Fruit fly (Drosophila melanogaster) whole organism, embryonic: ENCODE measurements around the gene Tsen2.

Experiments
- Awh ChIP-seq: fragments of 200-800 bp; sonication (Bioruptor generic); IDR thresholded peaks from 2 replicates; pipeline ENCODE4, ENCODE4 v1.3.6; 2022; ENCODE audit warnings: missing biosample characterization, missing genetic modification characterization
- CG10979 ChIP-seq: fragments of 200-800 bp; sonication (Bioruptor generic); optimal IDR thresholded peaks from 2 replicates; lab custom pipeline; 2018; ENCODE audit warnings: missing biosample characterization, mild to moderate bottlenecking, missing genetic modification characterization, moderate library complexity
- CG13624 ChIP-seq: fragments of 200-800 bp; sonication (Bioruptor generic); optimal IDR thresholded peaks from 2 replicates; lab custom pipeline; 2016; ENCODE audit warnings: missing biosample characterization, missing genetic modification characterization
- CG13894 ChIP-seq: fragments of 200-800 bp; sonication (Bioruptor generic); optimal IDR thresholded peaks from 3 replicates; lab custom pipeline; 2018; ENCODE audit warnings: missing biosample characterization, mild to moderate bottlenecking, missing genetic modification characterization, moderate library complexity
- CG15073 ChIP-seq: fragments of 200-800 bp; sonication (Bioruptor generic); optimal IDR thresholded peaks from 2 replicates; lab custom pipeline; 2016; ENCODE audit warnings: missing biosample characterization, missing genetic modification characterization
- CG17568 ChIP-seq: fragments of 200-800 bp; sonication (Bioruptor generic); optimal IDR thresholded peaks from 2 replicates; lab custom pipeline; 2018; ENCODE audit warnings: missing biosample characterization, mild to moderate bottlenecking, missing genetic modification characterization, moderate library complexity
- CG2889 ChIP-seq: fragments of 200-800 bp; sonication (Bioruptor generic); IDR thresholded peaks from 3 replicates; pipeline ENCODE4 v1.3.6; 2022; ENCODE audit warnings: missing biosample characterization, missing genetic modification characterization
- CG34376 ChIP-seq: fragments of 200-800 bp; sonication (Bioruptor generic); optimal IDR thresholded peaks from 2 replicates; lab custom pipeline; 2018; ENCODE audit warnings: missing biosample characterization, mild to moderate bottlenecking, missing genetic modification characterization
- CG5180 ChIP-seq: fragments of 200-800 bp; sonication (Bioruptor generic); optimal IDR thresholded peaks from 3 replicates; lab custom pipeline; 2017; ENCODE audit warnings: missing biosample characterization, missing genetic modification characterization, mild to moderate bottlenecking, moderate library complexity, missing genetic modification reagents
- CG6175 ChIP-seq: fragments of 200-800 bp; sonication (Bioruptor generic); IDR thresholded peaks from 3 replicates; pipeline ENCODE4 v1.3.6; 2022; ENCODE audit warnings: missing biosample characterization, missing genetic modification characterization
- CG7786 ChIP-seq: fragments of 200-800 bp; sonication (Bioruptor generic); optimal IDR thresholded peaks from 2 replicates; lab custom pipeline; 2016; ENCODE audit warnings: missing biosample characterization, missing genetic modification characterization
- CG7839 ChIP-seq: fragments of 200-800 bp; sonication (Bioruptor generic); optimal IDR thresholded peaks from 3 replicates; lab custom pipeline; 2018; ENCODE audit warnings: missing biosample characterization, mild to moderate bottlenecking, missing genetic modification characterization, moderate library complexity
- CG7987 ChIP-seq: fragments of 200-800 bp; sonication (Bioruptor generic); optimal IDR thresholded peaks from 2 replicates; lab custom pipeline; 2018; ENCODE audit warnings: missing biosample characterization, mild to moderate bottlenecking, missing genetic modification characterization, moderate library complexity
- CG8359 ChIP-seq: fragments of 200-800 bp; sonication (Bioruptor generic); optimal IDR thresholded peaks from 2 replicates; lab custom pipeline; 2017; ENCODE audit warnings: missing biosample characterization, mild to moderate bottlenecking, missing genetic modification characterization, borderline replicate concordance
- CG8388 ChIP-seq: fragments of 200-800 bp; sonication (Bioruptor generic); optimal IDR thresholded peaks from 2 replicates; lab custom pipeline; 2019; ENCODE audit warnings: missing biosample characterization, mild to moderate bottlenecking, missing genetic modification characterization, moderate library complexity
- CG8944 ChIP-seq: fragments of 200-800 bp; sonication (Bioruptor generic); optimal IDR thresholded peaks from 3 replicates; lab custom pipeline; 2016; ENCODE audit warnings: missing biosample characterization, missing genetic modification characterization
- Fer1 ChIP-seq: fragments of 200-800 bp; sonication (Bioruptor generic); optimal IDR thresholded peaks from 2 replicates; lab custom pipeline; 2017; ENCODE audit warnings: missing biosample characterization, mild to moderate bottlenecking, missing genetic modification characterization
- Fer3 ChIP-seq: fragments of 200-800 bp; sonication (Bioruptor generic); optimal IDR thresholded peaks from 2 replicates; lab custom pipeline; 2018; ENCODE audit warnings: missing biosample characterization, mild to moderate bottlenecking, missing genetic modification characterization, moderate library complexity
- Hmx ChIP-seq: fragments of 200-800 bp; sonication (Bioruptor generic); optimal IDR thresholded peaks from 2 replicates; lab custom pipeline; 2016; ENCODE audit warnings: missing biosample characterization, missing genetic modification characterization
- Mes4 ChIP-seq: fragments of 200-800 bp; sonication (Bioruptor generic); optimal IDR thresholded peaks from 2 replicates; lab custom pipeline; 2016; ENCODE audit warnings: missing biosample characterization, missing genetic modification characterization
- NFAT ChIP-seq: fragments of 200-800 bp; sonication (Bioruptor generic); IDR thresholded peaks from 2 replicates; pipeline ENCODE4 v1.3.6; 2022; ENCODE audit warnings: missing biosample characterization, missing genetic modification characterization
- NK7.1 ChIP-seq: fragments of 200-800 bp; sonication (Bioruptor generic); optimal IDR thresholded peaks from 3 replicates; lab custom pipeline; 2016; ENCODE audit warnings: missing biosample characterization, missing genetic modification characterization
- Rfx ChIP-seq: fragments of 200-800 bp; sonication (Bioruptor generic); IDR thresholded peaks from 2 replicates; pipeline ENCODE4 v1.3.6; 2022; ENCODE audit warnings: missing biosample characterization, missing genetic modification characterization
- Rx ChIP-seq: fragments of 200-800 bp; sonication (Bioruptor generic); IDR thresholded peaks from 2 replicates; pipeline ENCODE4 v1.3.6; 2022; ENCODE audit warnings: missing biosample characterization, missing genetic modification characterization
- Spps ChIP-seq: fragments of 200-800 bp; sonication (Bioruptor generic); optimal IDR thresholded peaks from 2 replicates; lab custom pipeline; 2018; ENCODE audit warnings: missing biosample characterization, mild to moderate bottlenecking, missing genetic modification characterization
- Trl ChIP-seq, 3 experiments: fragments of >200 bp in 2 of 3; fragments of 200-800 bp in 1 of 3; sonication (Bioruptor generic) in 1 of 3; optimal IDR thresholded peaks; 2 replicates in 1 of 3; 3 replicates in 2 of 3; lab custom pipeline; 2016 to 2017; ENCODE audit warnings: missing biosample characterization in 1 of 3, missing genetic modification characterization in 1 of 3
- ab ChIP-seq: fragments of 200-800 bp; sonication (Bioruptor generic); optimal IDR thresholded peaks from 2 replicates; lab custom pipeline; 2016; ENCODE audit warnings: missing biosample characterization, missing genetic modification characterization
- az2 ChIP-seq: fragments of 200-800 bp; sonication (Bioruptor generic); optimal IDR thresholded peaks from 3 replicates; lab custom pipeline; 2016; ENCODE audit warnings: missing biosample characterization, missing genetic modification characterization
- br ChIP-seq: fragments of >200 bp; optimal IDR thresholded peaks from 2 replicates; lab custom pipeline; 2017
- cato ChIP-seq: fragments of 200-800 bp; sonication (Bioruptor generic); optimal IDR thresholded peaks from 2 replicates; lab custom pipeline; 2016; ENCODE audit warnings: missing biosample characterization, missing genetic modification characterization, borderline replicate concordance
- caup ChIP-seq: fragments of 200-800 bp; sonication (Bioruptor generic); optimal IDR thresholded peaks from 3 replicates; lab custom pipeline; 2017; ENCODE audit warnings: missing biosample characterization, mild to moderate bottlenecking, missing genetic modification characterization, moderate library complexity; ENCODE audit not compliant: severe bottlenecking
- dm ChIP-seq: fragments of 200-800 bp; sonication (Bioruptor generic); optimal IDR thresholded peaks from 3 replicates; lab custom pipeline; 2016; ENCODE audit warnings: missing biosample characterization, missing genetic modification characterization
- fd64A ChIP-seq: fragments of 200-800 bp; sonication (Bioruptor generic); optimal IDR thresholded peaks from 3 replicates; lab custom pipeline; 2018; ENCODE audit warnings: missing biosample characterization, mild to moderate bottlenecking, missing genetic modification characterization
- fu2 ChIP-seq: fragments of 200-800 bp; sonication (Bioruptor generic); optimal IDR thresholded peaks from 2 replicates; lab custom pipeline; 2016; ENCODE audit warnings: missing biosample characterization, missing genetic modification characterization
- gce ChIP-seq: fragments of 200-800 bp; sonication (Bioruptor generic); IDR thresholded peaks from 3 replicates; pipeline ENCODE4 v1.3.6; 2022; ENCODE audit warnings: missing biosample characterization, missing genetic modification characterization
- gcm2 ChIP-seq: fragments of 200-800 bp; sonication (Bioruptor generic); optimal IDR thresholded peaks from 2 replicates; lab custom pipeline; 2016; ENCODE audit warnings: missing biosample characterization, missing genetic modification characterization
- gem ChIP-seq: fragments of 200-800 bp; sonication (Bioruptor generic); optimal IDR thresholded peaks from 2 replicates; lab custom pipeline; 2019; ENCODE audit warnings: missing biosample characterization, mild to moderate bottlenecking, missing genetic modification characterization, moderate library complexity
- ham ChIP-seq: fragments of 200-800 bp; sonication (Bioruptor generic); IDR thresholded peaks from 2 replicates; pipeline ENCODE4 v1.3.6; 2022; ENCODE audit warnings: missing biosample characterization, missing genetic modification characterization
- hth ChIP-seq: fragments of >200 bp; optimal IDR thresholded peaks from 2 replicates; lab custom pipeline; 2017; ENCODE audit warnings: inconsistent platforms
- klu ChIP-seq: fragments of 200-800 bp; sonication (Bioruptor generic); IDR thresholded peaks from 2 replicates; pipeline ENCODE4 v1.3.6; 2022; ENCODE audit warnings: missing biosample characterization, missing genetic modification characterization
- odd ChIP-seq: fragments of 200-800 bp; sonication (Bioruptor generic); optimal IDR thresholded peaks from 2 replicates; lab custom pipeline; 2017; ENCODE audit warnings: missing biosample characterization, mild to moderate bottlenecking, missing genetic modification characterization
- psq ChIP-seq: fragments of 200-800 bp; sonication (Bioruptor generic); optimal IDR thresholded peaks from 2 replicates; lab custom pipeline; 2017; ENCODE audit warnings: missing biosample characterization, missing genetic modification characterization
- sc ChIP-seq, 3 experiments: fragments of >200 bp in 2 of 3; fragments of 200-800 bp in 1 of 3; sonication (Bioruptor generic) in 1 of 3; optimal IDR thresholded peaks; 2 replicates in 2 of 3; 3 replicates in 1 of 3; lab custom pipeline; 2017; ENCODE audit warnings: mild to moderate bottlenecking in 1 of 3, missing biosample characterization in 1 of 3, missing genetic modification characterization in 1 of 3, missing genetic modification reagents in 1 of 3
- sens ChIP-seq: fragments of 200-800 bp; sonication (Bioruptor generic); peaks from one replicate; lab custom pipeline; 2016; ENCODE audit warnings: missing biosample characterization, missing genetic modification characterization
- slp2 ChIP-seq: fragments of 200-800 bp; sonication (Bioruptor generic); optimal IDR thresholded peaks from 2 replicates; lab custom pipeline; 2016; ENCODE audit warnings: missing biosample characterization, missing genetic modification characterization
- tin ChIP-seq: fragments of 200-800 bp; sonication (Bioruptor generic); optimal IDR thresholded peaks from 3 replicates; lab custom pipeline; 2016; ENCODE audit warnings: missing biosample characterization, missing genetic modification characterization
- tll ChIP-seq, 2 experiments: fragments of 200-800 bp in 1 of 2; fragments of >200 bp in 1 of 2; sonication (Bioruptor generic) in 1 of 2; optimal IDR thresholded peaks; 2 replicates each; lab custom pipeline; 2017 to 2019; ENCODE audit warnings: missing biosample characterization in 2 of 2, missing genetic modification characterization in 2 of 2, mild to moderate bottlenecking in 1 of 2, moderate library complexity in 1 of 2
- ttk ChIP-seq: fragments of 200-800 bp; sonication (Bioruptor generic); IDR thresholded peaks from 2 replicates; pipeline ENCODE4 v2.1.2; 2022; ENCODE audit warnings: missing biosample characterization, missing genetic modification characterization

Gene Tsen2

DNA sequence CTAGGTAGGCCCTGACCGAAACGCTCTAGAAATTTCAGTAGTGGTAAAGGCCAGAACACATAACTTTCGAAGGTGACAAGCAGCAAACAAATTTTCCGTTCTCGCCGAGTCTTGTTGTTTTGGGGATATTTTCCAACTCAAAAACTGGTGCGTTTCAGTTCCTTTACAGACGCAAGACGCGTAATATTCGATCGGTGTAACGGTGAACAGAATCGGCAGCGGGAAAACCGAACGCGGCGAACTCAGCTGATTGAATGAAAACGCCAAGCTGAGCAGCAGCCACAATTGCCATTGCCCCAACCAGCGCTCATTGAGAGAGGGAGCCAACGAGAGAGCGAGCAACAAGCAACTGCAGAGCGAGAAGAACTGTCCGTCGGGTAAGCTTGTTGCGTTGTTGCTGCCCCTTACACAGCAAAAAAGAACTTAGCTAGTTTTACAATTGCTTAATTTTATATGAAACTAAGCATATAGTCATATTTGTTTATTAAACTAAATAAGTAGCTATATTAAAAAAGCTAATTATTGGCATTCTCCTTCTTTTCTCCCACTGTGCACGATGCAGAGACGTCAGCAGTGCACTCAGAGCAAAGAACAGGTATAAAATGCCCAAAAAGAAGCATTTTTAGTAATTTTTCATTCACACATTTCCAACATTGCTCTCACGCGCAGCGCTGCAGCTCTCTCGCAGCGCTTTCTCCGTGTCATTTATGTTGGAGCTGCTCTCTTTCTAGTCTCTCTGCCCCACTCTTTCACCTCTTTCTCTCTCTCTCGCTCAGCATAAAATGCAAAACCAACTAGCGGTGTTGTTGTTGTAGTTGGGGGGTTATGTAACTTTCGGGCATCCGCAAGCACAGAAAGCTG, 13.5 kb upstream of the Tsen2 start, which contains the start of the genes Cyt-c-d and CG31808 (continued):
- peak; percentile 95 for TF ChIP-seq caup (GFP tag; lab: Kevin White, UChicago)
- TF ChIP-seq fd64A = peak; percentile 94
- TF ChIP-seq NFAT = peak; percentile 85
- peak; percentile 97 for TF ChIP-seq CG6175 (GFP tag; lab: Robert Waterston, UW)
- TF ChIP-seq CG5180 (GFP tag; lab: Kevin White, UChicago) = peak; percentile 91
- TF ChIP-seq gem (tag; lab: Kevin White, UChicago) = peak; percentile 99
- peak; percentile 95 for TF ChIP-seq CG2889 (GFP tag; lab: Robert Waterston, UW)
- peak; percentile 88 for TF ChIP-seq slp2 (GFP tag; lab: Kevin White, UChicago)
- peak; percentile 93 to 94 for TF ChIP-seq Trl (optimal IDR thresholded peaks at IDR 0.05; lab: Kevin White, UChicago)
- peak; percentile 85 for TF ChIP-seq Trl (GFP tag; optimal IDR thresholded peaks at IDR 0.05; lab: Kevin White, UChicago)
- TF ChIP-seq sens = peak; percentile 100
- TF ChIP-seq sc (optimal IDR thresholded peaks at IDR 0.05; lab: Kevin White, UChicago) = no peak
- peak; percentile 97 for TF ChIP-seq sc (GFP tag; optimal IDR thresholded peaks at IDR 0.05; lab: Kevin White, UChicago)
- peak; percentile 91 for TF ChIP-seq CG34376 (GFP tag; lab: Kevin White, UChicago)
- TF ChIP-seq br = no peak
- peak; percentile 83 for TF ChIP-seq fu2 (GFP tag; lab: Kevin White, UChicago)
- TF ChIP-seq CG13624 (GFP tag; lab: Kevin White, UChicago) = peak; percentile 84
- TF ChIP-seq CG7987 = peak; percentile 83
- TF ChIP-seq dm (GFP tag; lab: Kevin White, UChicago) = peak; percentile 86
- peak; percentile 97 for TF ChIP-seq CG7839
- peak; percentile 93 for TF ChIP-seq gcm2
- TF ChIP-seq NK7.1 = peak; percentile 83
- TF ChIP-seq odd (GFP tag; lab: Kevin White, UChicago) = peak; percentile 97
- TF ChIP-seq Mes4 (GFP tag; lab: Kevin White, UChicago) = peak; percentile 94
- TF ChIP-seq ab (GFP tag; lab: Kevin White, UChicago) = peak; percentile 86
- peak; percentile 85 for TF ChIP-seq Hmx
- peak; percentile 96 for TF ChIP-seq Spps (tag; lab: Kevin White, UChicago)
- TF ChIP-seq klu (GFP tag; lab: Robert Waterston, UW) = peak; percentile 87
- peak; percentile 95 for TF ChIP-seq tin (GFP tag; lab: Kevin White, UChicago)
- TF ChIP-seq CG8359 (GFP tag; lab: Kevin White, UChicago) = peak; percentile 92
- TF ChIP-seq cato (GFP tag; lab: Kevin White, UChicago) = peak; percentile 95
- peak; percentile 98 for TF ChIP-seq az2 (GFP tag; lab: Kevin White, UChicago)
- peak; percentile 94 for TF ChIP-seq Rx
- peak; percentile 89 for TF ChIP-seq CG7786
- TF ChIP-seq ham (GFP tag; lab: Robert Waterston, UW) = peak; percentile 84; the same call in 1 of the 2 replicates
- TF ChIP-seq Fer3 (tag; lab: Kevin White, UChicago) = peak; percentile 95
- peak; percentile 75 for TF ChIP-seq psq (GFP tag; lab: Kevin White, UChicago)
- peak; percentile 97 for TF ChIP-seq gce (GFP tag; lab: Robert Waterston, UW)
- TF ChIP-seq CG17568 (GFP tag; lab: Kevin White, UChicago) = peak; percentile 95
- peak; percentile 98 for TF ChIP-seq CG10979 (tag; lab: Kevin White, UChicago)
- TF ChIP-seq ttk (GFP tag; lab: Robert Waterston, UW) = peak; percentile 99
- TF ChIP-seq CG8944 (GFP tag; lab: Kevin White, UChicago) = peak; percentile 90
- peak in 1 of 2 experiments; percentile 11 for TF ChIP-seq tll (GFP tag; optimal IDR thresholded peaks at IDR 0.05; lab: Kevin White, UChicago)
- peak; percentile 80 for TF ChIP-seq CG15073 (GFP tag; lab: Kevin White, UChicago)
- peak; percentile 98 for TF ChIP-seq Awh (GFP tag; lab: Robert Waterston, UW)
- TF ChIP-seq CG13894 (tag; lab: Kevin White, UChicago) = peak; percentile 2
- TF ChIP-seq Fer1 (GFP tag; lab: Kevin White, UChicago) = peak; percentile 97
- peak; percentile 97 for TF ChIP-seq CG8388 (GFP tag; lab: Kevin White, UChicago)
- TF ChIP-seq Rfx (GFP tag; lab: Robert Waterston, UW) = peak; percentile 94
- no peak for TF ChIP-seq hth (lab: Kevin White, UChicago)
